Worm (Caenorhabditis elegans): ENCODE measurements around the gene M70.3.

The M70.3 gene

DNA sequence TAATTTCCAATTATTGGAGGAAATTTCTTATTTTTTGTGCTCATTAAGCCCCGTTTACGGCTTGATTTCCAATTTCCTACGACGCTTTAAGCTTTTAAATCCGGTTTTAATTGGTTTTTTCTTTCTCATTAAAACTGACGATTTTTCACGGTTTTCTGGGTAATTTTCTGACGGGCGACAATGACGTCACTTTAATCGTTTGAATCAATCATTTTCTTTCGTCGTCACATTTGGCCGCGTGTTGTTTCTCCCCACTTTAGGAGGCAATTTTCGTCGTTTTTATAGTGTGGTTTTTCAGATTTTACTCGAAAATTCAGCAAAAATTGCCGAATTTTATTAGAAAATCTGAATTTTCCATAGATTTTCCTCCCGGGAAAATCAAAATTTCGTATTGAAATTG, 49.2 kb downstream of the M70.3 start:
- TF ChIP-seq atf-7 (tag; optimal IDR thresholded peaks at IDR 0.05), result peak; percentile 60
- TF ChIP-seq cebp-1 (GFP tag; IDR thresholded peaks at IDR 0.05), result no peak
- TF ChIP-seq cebp-1 (tag; optimal IDR thresholded peaks at IDR 0.05), result no peak
